Worm (Caenorhabditis elegans): ENCODE data around the gene F35F11.2.
A peak's percentile ranks its signal among the peaks of the same experiment; 100 is the strongest.

Gene F35F11.2

DNA sequence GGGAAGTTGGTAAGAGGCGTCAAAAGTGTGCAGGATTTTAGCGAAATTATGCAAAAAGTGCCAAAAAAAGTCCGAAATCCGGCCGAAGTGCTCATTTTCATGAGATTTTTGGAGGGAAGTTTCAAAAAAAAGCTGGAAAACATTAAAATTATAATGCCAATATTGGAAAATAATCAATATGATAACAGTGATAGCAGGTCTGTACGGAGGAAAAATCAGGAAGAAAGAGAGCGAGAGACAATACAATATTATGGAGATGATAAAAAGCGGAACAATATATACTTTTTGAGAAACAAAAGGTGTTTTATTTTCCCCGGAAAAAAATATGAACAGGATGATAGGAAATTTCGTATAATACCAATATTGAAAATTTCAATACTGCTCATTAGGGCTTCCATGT is 13.3 kb downstream of the F35F11.2 start:
- TF ChIP-seq elt-2 (tag; optimal IDR thresholded peaks at IDR 0.05) (peak; percentile 34), elt-3 (tag; optimal IDR thresholded peaks at IDR 0.05) (no peak), isw-1 (GFP tag; IDR thresholded peaks at IDR 0.05) (no peak), dsc-1 (tag; optimal IDR thresholded peaks at IDR 0.05) (no peak), lsy-2 (tag; optimal IDR thresholded peaks at IDR 0.05) (no peak)

DNA sequence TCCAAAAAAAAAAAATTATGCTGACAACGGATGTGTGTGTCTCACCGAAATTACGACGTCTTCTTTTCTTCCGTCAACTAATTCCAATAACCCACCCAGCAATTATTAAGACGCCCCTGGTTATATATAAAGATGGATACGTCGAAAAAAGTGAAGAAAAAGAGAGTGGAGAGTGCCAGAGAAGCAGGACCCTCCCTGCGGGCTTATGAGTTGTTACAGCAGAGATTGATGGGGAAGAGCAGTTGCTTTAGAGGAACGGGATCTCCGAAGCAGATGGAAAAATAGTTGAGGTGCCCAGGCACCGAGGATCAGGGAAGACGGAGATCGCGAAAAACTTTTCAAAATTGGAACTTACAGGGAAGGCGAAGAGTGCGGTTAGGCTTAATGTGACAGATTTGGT is 15.2 kb downstream of the F35F11.2 start:
- TF ChIP-seq dpl-1 (GFP tag; optimal IDR thresholded peaks at IDR 0.05) (no peak), nhr-84 (tag; optimal IDR thresholded peaks at IDR 0.05) (no peak), C34B4.2 (tag; optimal IDR thresholded peaks at IDR 0.05) (no peak), egl-13 (tag; optimal IDR thresholded peaks at IDR 0.05) (no peak), efl-1 (optimal IDR thresholded peaks at IDR 0.05) (no peak), efl-1 (GFP tag; optimal IDR thresholded peaks at IDR 0.05 in 1 of 2) (no peak), F16B12.6 (tag; optimal IDR thresholded peaks at IDR 0.05) (no peak), alr-1 (tag; optimal IDR thresholded peaks at IDR 0.05; ENCODE audit: borderline replicate concordance) (no peak), C04F5.9 (tag; optimal IDR thresholded peaks at IDR 0.05) (no peak), xbp-1 (tag; optimal IDR thresholded peaks at IDR 0.05) (no peak), swsn-7 (tag; optimal IDR thresholded peaks at IDR 0.05) (no peak), ets-5 (GFP tag; IDR thresholded peaks at IDR 0.05) (no peak)

DNA sequence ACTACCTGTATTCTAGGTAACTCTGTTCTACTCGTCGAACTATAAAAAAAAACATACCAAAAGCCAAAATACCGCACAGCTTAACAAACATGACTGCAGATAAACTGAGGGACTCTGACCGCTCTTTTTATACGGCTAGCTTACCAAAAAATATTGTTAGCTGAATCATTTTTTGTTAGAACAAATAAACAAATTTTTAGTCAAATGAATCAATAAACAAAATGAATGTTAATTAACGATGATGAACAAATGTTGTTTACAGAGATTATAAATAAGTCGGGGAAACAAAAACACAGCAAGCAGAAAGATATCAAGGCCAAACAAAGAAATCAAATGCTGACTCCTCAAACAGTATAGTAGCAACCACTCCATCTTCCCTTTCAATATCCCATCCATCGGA is 23.5 kb downstream of the F35F11.2 start, which contains the start of gene ilys-6:
Gene ilys-6, minus strand, starts transcription at position 101 of the 400 bp plus-strand sequence.
- TF ChIP-seq zag-1 (tag; optimal IDR thresholded peaks at IDR 0.05) (no peak), blmp-1 (tag; optimal IDR thresholded peaks at IDR 0.05) (no peak), unc-86 (tag; optimal IDR thresholded peaks at IDR 0.05) (no peak), ets-5 (GFP tag; IDR thresholded peaks at IDR 0.05) (no peak), ztf-11 (tag; optimal IDR thresholded peaks at IDR 0.05) (no peak), hlh-17 (GFP tag; optimal IDR thresholded peaks at IDR 0.05; ENCODE audit: borderline replicate concordance) (no peak)

DNA sequence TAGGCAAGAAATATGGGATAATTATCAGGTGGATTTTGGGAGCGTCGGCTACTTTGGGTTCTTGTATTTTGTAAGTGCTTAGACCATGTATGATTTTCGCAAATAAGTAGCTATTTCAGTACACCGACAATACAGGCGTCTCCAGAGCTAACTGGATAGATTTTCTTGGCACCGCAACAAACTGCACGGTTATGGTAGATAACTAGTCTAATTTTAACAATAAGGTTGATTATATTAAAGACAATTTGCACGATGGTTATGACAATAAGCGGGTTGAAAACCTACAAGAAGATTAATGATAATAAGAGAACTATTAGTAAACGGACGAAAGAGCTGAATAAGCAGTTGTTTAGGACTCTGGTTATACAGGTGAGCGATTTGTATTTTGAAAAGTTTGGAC is 27.3 kb downstream of the F35F11.2 start:
- TF ChIP-seq nhr-85 (tag) (no peak), ztf-11 (tag; optimal IDR thresholded peaks at IDR 0.05) (no peak), hlh-17 (GFP tag; optimal IDR thresholded peaks at IDR 0.05; ENCODE audit: borderline replicate concordance) (no peak), lin-39 (tag; optimal IDR thresholded peaks at IDR 0.05) (no peak), efl-3 (GFP tag; optimal IDR thresholded peaks at IDR 0.05) (no peak), ceh-88 (GFP tag; IDR thresholded peaks at IDR 0.05) (no peak), dpl-1 (GFP tag; optimal IDR thresholded peaks at IDR 0.05) (no peak), snpc-4 (tag; optimal IDR thresholded peaks at IDR 0.05) (no peak), swsn-7 (tag; optimal IDR thresholded peaks at IDR 0.05) (no peak), ceh-8 (GFP tag; optimal IDR thresholded peaks at IDR 0.05) (no peak), lsy-2 (tag; optimal IDR thresholded peaks at IDR 0.05) (no peak), mab-9 (GFP tag; IDR thresholded peaks at IDR 0.05) (no peak), nhr-76 (tag; optimal IDR thresholded peaks at IDR 0.05) (no peak), fkh-8 (tag; optimal IDR thresholded peaks at IDR 0.05) (no peak), egl-13 (tag; optimal IDR thresholded peaks at IDR 0.05) (no peak), zag-1 (tag; optimal IDR thresholded peaks at IDR 0.05) (no peak), ets-5 (GFP tag; IDR thresholded peaks at IDR 0.05) (no peak), elt-2 (tag; optimal IDR thresholded peaks at IDR 0.05) (no peak), ceh-63 (GFP tag; optimal IDR thresholded peaks at IDR 0.05) (no peak), dsc-1 (tag; optimal IDR thresholded peaks at IDR 0.05) (no peak)

DNA sequence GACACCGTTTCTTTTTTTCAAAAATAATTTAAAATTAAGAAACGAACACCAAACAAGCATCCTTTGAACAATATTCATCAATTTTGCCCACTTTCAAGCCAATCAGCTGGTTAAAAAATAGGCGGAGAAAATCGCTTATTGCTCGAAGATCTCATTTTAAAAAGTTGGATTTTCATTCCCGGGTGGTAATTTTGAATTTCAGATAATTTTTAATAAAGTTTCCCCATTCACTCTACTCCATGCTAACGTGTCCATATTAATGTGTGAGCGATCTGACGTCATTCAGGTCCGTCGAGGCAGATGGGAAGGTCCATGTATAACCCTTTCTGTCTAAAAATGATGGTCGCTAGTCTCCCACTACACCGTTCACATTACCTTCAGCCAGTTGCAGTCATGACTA is 28.4 kb downstream of the F35F11.2 start, which contains the start of gene fbxb-55:
Gene fbxb-55, plus strand, starts transcription at position 301 of the 400 bp plus-strand sequence.
- TF ChIP-seq efl-1 (optimal IDR thresholded peaks at IDR 0.05): no peak
- TF ChIP-seq efl-1 (GFP tag; optimal IDR thresholded peaks at IDR 0.05 in 1 of 2): no peak
- TF ChIP-seq elt-3 (tag; optimal IDR thresholded peaks at IDR 0.05): no peak
- no peak for TF ChIP-seq nhr-20 (tag; optimal IDR thresholded peaks at IDR 0.05)
- no peak for TF ChIP-seq nhr-77 (tag; optimal IDR thresholded peaks at IDR 0.05)
- TF ChIP-seq egl-13 (tag; optimal IDR thresholded peaks at IDR 0.05): no peak
